Worm (Caenorhabditis elegans) whole organism, early embryonic: ENCODE measurements around the gene clec-257.

Experiments
- B0310.2 ChIP-seq: sonication (generic microtip); optimal IDR thresholded peaks from 2 replicates; lab custom pipeline; 2016; ENCODE audit warnings: mild to moderate bottlenecking, missing genetic modification characterization, missing compliant biosample characterization
- F13C5.2 ChIP-seq: sonication (generic microtip); optimal IDR thresholded peaks from 2 replicates; lab custom pipeline; 2017; ENCODE audit warnings: mild to moderate bottlenecking, missing genetic modification characterization, inconsistent platforms, missing compliant biosample characterization
- aly-1 ChIP-seq: sonication (generic microtip); optimal IDR thresholded peaks from 2 replicates; lab custom pipeline; 2016; ENCODE audit warnings: missing genetic modification characterization, missing compliant biosample characterization
- ama-1 ChIP-seq: fragments of 150-350 bp; optimal IDR thresholded peaks from 2 replicates; lab custom pipeline; 2014
- ceh-13 ChIP-seq: fragments of 200-800 bp; sonication (Bioruptor generic); optimal IDR thresholded peaks from 2 replicates; lab custom pipeline; 2018; ENCODE audit warnings: mild to moderate bottlenecking, missing genetic modification characterization, missing compliant biosample characterization
- ceh-36 ChIP-seq: sonication (generic microtip); optimal IDR thresholded peaks from 2 replicates; lab custom pipeline; 2016; ENCODE audit warnings: missing genetic modification characterization, inconsistent platforms, missing compliant biosample characterization
- ets-7 ChIP-seq: sonication (generic microtip); optimal IDR thresholded peaks from 2 replicates; lab custom pipeline; 2016; ENCODE audit warnings: missing genotype, missing genetic modification characterization, missing compliant biosample characterization
- flt-1 ChIP-seq: fragments of 200-800 bp; sonication (Bioruptor generic); IDR thresholded peaks from 2 replicates; pipeline ENCODE4 v1.3.6; 2022; ENCODE audit warnings: missing genetic modification characterization, missing compliant biosample characterization
- hmbx-1 ChIP-seq: sonication (generic microtip); optimal IDR thresholded peaks from 2 replicates; lab custom pipeline; 2016; ENCODE audit warnings: mild to moderate bottlenecking, missing genetic modification characterization, missing compliant biosample characterization
- hmg-4 ChIP-seq: fragments of 200-800 bp; sonication (Bioruptor generic); optimal IDR thresholded peaks from 2 replicates; lab custom pipeline; 2018; ENCODE audit warnings: mild to moderate bottlenecking, missing genetic modification characterization, missing compliant biosample characterization
- hnd-1 ChIP-seq: sonication (generic microtip); optimal IDR thresholded peaks from 2 replicates; lab custom pipeline; 2016; ENCODE audit warnings: missing genetic modification characterization, missing compliant biosample characterization
- pes-1 ChIP-seq: fragments of 200-800 bp; sonication (Bioruptor generic); IDR thresholded peaks from 2 replicates; pipeline ENCODE4 v1.3.6; 2022; ENCODE audit warnings: missing genetic modification reagents, missing genetic modification characterization, missing compliant biosample characterization
- scrt-1 ChIP-seq: fragments of 200-800 bp; sonication (Bioruptor generic); IDR thresholded peaks from 2 replicates; pipeline ENCODE4 v1.3.6; 2022; ENCODE audit warnings: missing genetic modification characterization, missing compliant biosample characterization
- sea-1 ChIP-seq: fragments of 200-800 bp; sonication (Bioruptor generic); conservative IDR thresholded peaks from 2 replicates; pipeline ENCODE4 v1.3.6; 2022; ENCODE audit warnings: missing genetic modification characterization, missing compliant biosample characterization
- tbx-11 ChIP-seq: fragments of 200-800 bp; sonication (Bioruptor generic); IDR thresholded peaks from 2 replicates; pipeline ENCODE4 v1.3.6; 2022; ENCODE audit warnings: missing genetic modification characterization, missing compliant biosample characterization
- tbx-37 ChIP-seq: fragments of 200-800 bp; sonication (Bioruptor generic); conservative IDR thresholded peaks from 2 replicates; pipeline ENCODE4 v1.3.6; 2022; ENCODE audit warnings: missing genetic modification reagents, missing genetic modification characterization, missing compliant biosample characterization
- tra-4 ChIP-seq: sonication (generic microtip); optimal IDR thresholded peaks from 2 replicates; lab custom pipeline; 2017; ENCODE audit warnings: missing genetic modification characterization, missing compliant biosample characterization

Gene clec-257

DNA sequence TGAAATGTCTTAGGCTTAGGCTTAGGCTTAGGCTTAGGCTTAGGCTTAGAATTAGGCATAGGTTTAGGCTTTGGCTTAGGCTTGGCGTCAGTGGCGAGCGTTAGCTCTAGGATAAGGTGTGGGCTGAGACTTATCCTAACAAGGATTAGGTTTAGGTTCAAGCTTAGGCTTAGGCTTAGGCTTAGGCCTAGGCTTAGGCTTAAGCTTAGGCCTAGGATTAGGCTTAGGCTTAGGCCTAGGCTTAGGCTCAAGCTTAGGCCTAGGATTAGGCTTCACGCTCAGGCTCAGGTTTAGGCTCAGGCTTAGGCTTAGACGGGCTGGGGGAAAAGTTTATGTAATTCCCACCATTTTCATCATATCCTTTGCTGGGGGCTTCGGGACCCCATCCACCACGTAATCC, 38.9 kb upstream of the clec-257 start:
- peak; percentile 88 for TF ChIP-seq ceh-36 (tag; lab: Kevin White, UChicago)
- no peak for TF ChIP-seq sea-1 (GFP tag; lab: Robert Waterston, UW)

DNA sequence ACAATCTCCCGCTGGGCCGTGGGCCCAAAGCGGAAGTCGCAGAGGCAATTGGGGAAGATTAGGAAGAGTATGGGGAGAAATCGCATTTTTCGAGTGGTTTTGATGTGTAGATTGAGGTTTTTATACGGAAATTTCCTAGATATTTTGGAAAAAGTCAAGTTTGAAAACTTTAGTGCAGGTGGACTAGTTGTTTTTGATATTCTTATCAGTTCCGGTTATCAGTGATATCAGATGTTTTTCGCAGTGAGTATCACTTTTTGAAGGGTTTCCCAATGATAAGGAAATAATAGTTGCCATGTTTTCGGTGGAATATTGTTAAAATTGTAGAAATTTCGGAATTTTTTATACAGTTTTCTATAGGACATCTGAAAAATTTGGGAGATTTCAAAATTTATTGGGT, 38.5 kb upstream of the clec-257 start, which contains the start of gene scl-20:
TSS of gene scl-20 (minus strand) at position 101 of the 400 bp plus-strand sequence.
- TF ChIP-seq aly-1 (tag; lab: Kevin White, UChicago) (no peak), tra-4 (tag; lab: Kevin White, UChicago) (no peak), ets-7 (tag; lab: Kevin White, UChicago) (no peak), F13C5.2 (tag; lab: Kevin White, UChicago) (no peak), tbx-11 (GFP tag; lab: Robert Waterston, UW) (no peak), scrt-1 (GFP tag; lab: Robert Waterston, UW) (no peak), hmbx-1 (tag; lab: Kevin White, UChicago) (no peak), ama-1 (no peak), pes-1 (no peak)

DNA sequence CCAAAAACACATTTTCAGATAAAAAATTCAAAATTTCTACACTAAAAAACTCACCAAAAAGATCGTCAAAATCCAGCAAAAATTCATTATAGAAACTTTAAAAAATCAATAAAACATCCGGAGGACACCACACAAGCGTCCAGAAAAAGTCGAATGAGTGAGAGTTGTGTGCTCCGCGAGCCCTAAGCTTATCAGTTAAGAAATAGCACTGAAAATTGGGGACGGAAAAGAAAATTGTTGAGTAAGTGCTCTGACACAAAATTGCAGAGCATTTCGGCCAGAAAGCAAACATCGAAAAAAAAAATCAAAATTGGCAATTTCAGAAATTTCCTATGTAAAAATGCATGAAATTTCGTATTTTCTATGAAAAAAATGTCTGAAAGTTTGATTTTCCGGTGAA, 35.2 kb upstream of the clec-257 start:
- TF ChIP-seq ets-7 (tag; lab: Kevin White, UChicago), result no peak
- no peak for TF ChIP-seq scrt-1 (GFP tag; lab: Robert Waterston, UW)
- TF ChIP-seq hmg-4 (GFP tag; lab: Kevin White, UChicago), result no peak
- TF ChIP-seq pes-1, result no peak
- no peak for TF ChIP-seq flt-1 (GFP tag; lab: Robert Waterston, UW)
- no peak for TF ChIP-seq ceh-13 (GFP tag; lab: Kevin White, UChicago)
- TF ChIP-seq B0310.2 (tag; lab: Kevin White, UChicago), result no peak
- no peak for TF ChIP-seq tra-4 (tag; lab: Kevin White, UChicago)
- no peak for TF ChIP-seq hnd-1 (tag; lab: Kevin White, UChicago)
- TF ChIP-seq ama-1, result no peak
- TF ChIP-seq aly-1 (tag; lab: Kevin White, UChicago), result no peak
- TF ChIP-seq ceh-36 (tag; lab: Kevin White, UChicago), result no peak
- TF ChIP-seq F13C5.2 (tag; lab: Kevin White, UChicago), result no peak
- TF ChIP-seq sea-1 (GFP tag; lab: Robert Waterston, UW), result no peak
- no peak for TF ChIP-seq tbx-11 (GFP tag; lab: Robert Waterston, UW)
- no peak for TF ChIP-seq hmbx-1 (tag; lab: Kevin White, UChicago)

DNA sequence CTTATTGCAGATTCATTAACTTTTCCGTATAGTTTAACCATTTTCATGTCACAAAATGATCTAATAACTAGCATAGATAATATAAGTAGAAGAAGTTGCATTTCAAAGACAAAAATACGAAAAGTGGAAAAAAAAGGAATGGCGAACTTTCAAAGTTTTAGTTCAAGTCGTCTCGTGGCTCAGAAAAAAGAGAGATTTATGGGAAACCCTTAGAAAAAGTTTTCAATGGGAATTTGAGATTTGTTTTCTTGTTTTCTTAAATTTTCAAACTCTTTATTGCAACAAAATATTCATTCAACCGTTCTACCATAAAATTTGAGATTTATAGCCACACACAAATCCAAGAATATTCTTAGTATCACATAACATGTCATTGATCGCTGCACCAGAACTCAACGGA, 30.8 kb upstream of the clec-257 start, which contains the start of gene clec-250:
TSS of gene clec-250 (minus strand) at position 101 of the 400 bp plus-strand sequence.
- TF ChIP-seq tra-4 (tag; lab: Kevin White, UChicago), result no peak
- no peak for TF ChIP-seq aly-1 (tag; lab: Kevin White, UChicago)
- no peak for TF ChIP-seq hmg-4 (GFP tag; lab: Kevin White, UChicago)
- TF ChIP-seq pes-1, result no peak
- TF ChIP-seq ceh-36 (tag; lab: Kevin White, UChicago), result no peak
- TF ChIP-seq tbx-37 (GFP tag; lab: Robert Waterston, UW), result no peak
- TF ChIP-seq hnd-1 (tag; lab: Kevin White, UChicago), result no peak
- TF ChIP-seq ama-1, result no peak
- TF ChIP-seq B0310.2 (tag; lab: Kevin White, UChicago), result no peak
- TF ChIP-seq flt-1 (GFP tag; lab: Robert Waterston, UW), result no peak
- no peak for TF ChIP-seq ets-7 (tag; lab: Kevin White, UChicago)
- no peak for TF ChIP-seq scrt-1 (GFP tag; lab: Robert Waterston, UW)
- no peak for TF ChIP-seq ceh-13 (GFP tag; lab: Kevin White, UChicago)
- no peak for TF ChIP-seq sea-1 (GFP tag; lab: Robert Waterston, UW)
- TF ChIP-seq tbx-11 (GFP tag; lab: Robert Waterston, UW), result no peak
- no peak for TF ChIP-seq hmbx-1 (tag; lab: Kevin White, UChicago)
- no peak for TF ChIP-seq F13C5.2 (tag; lab: Kevin White, UChicago)

DNA sequence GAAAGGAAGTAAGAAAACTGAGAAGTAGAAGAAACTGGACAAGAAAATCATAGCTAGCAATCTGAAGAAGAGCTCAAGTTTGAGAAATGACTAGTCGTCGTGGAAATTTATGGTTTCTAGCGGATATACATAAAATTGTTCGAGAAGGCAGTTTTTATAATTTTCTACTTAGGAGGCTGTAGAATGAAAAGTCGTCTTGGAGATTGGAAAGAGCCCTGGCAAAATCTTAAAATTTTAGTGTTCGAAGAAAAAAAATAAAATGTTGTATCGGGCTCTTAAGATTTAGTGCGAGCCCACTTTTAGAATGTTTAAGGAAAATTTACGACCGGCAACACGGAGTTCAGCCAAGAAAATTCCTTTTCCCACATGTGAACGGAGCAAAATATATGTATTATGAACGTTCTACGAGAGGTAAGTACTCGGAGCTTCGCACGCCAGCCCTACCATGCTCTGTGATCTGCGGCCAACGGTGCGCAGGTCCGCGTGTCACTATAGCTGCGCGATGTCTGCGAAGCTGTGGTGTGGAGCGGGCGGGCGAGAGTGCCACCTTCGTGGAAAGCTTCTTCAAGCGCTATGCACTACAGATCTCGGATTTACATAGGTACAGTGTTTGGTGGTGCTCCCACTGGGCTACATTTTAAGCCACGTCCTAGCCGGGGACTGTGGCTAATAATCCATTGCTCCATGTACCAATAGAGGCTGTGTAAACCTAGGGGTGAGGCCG, 25.8 kb upstream of the clec-257 start, which contains the start of gene clec-251:
TSS of gene clec-251 (minus strand) at position 51 of the 724 bp plus-strand sequence.
- no peak for TF ChIP-seq ama-1
- no peak for TF ChIP-seq tbx-11 (GFP tag; lab: Robert Waterston, UW)
- no peak for TF ChIP-seq pes-1
- TF ChIP-seq hmbx-1 (tag; lab: Kevin White, UChicago), result no peak
- no peak for TF ChIP-seq ceh-36 (tag; lab: Kevin White, UChicago)
- no peak for TF ChIP-seq sea-1 (GFP tag; lab: Robert Waterston, UW)
- no peak for TF ChIP-seq tbx-37 (GFP tag; lab: Robert Waterston, UW)
- TF ChIP-seq ets-7 (tag; lab: Kevin White, UChicago), result no peak
- no peak for TF ChIP-seq scrt-1 (GFP tag; lab: Robert Waterston, UW)
- TF ChIP-seq hmg-4 (GFP tag; lab: Kevin White, UChicago), result no peak
- no peak for TF ChIP-seq F13C5.2 (tag; lab: Kevin White, UChicago)

DNA sequence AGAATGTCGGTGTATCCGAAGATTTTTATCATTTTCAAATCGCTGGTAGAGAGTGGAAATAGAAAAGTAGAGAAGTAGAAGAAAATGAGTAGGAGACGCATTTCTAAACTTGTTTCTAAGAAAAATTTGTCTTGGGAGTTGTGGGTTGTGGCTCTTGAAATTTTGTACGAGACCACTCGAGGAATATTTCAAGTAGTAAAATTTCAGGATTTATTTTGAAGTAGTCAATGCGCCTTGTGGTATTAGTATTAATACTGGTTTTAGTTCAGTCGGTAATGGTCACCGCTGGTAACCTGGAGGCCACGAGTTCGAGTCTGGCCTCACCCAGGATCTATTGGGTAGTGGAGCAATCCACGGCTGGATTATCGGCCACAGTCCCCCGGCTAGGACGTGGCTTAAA, 24.1 kb upstream of the clec-257 start, which contains the start of gene clec-252:
TSS of gene clec-252 (minus strand) at position 101 of the 400 bp plus-strand sequence.
- TF ChIP-seq hmg-4 (GFP tag; lab: Kevin White, UChicago) (no peak), ama-1 (no peak), tbx-11 (GFP tag; lab: Robert Waterston, UW) (no peak), F13C5.2 (tag; lab: Kevin White, UChicago) (no peak), aly-1 (tag; lab: Kevin White, UChicago) (no peak), hnd-1 (tag; lab: Kevin White, UChicago) (no peak), B0310.2 (tag; lab: Kevin White, UChicago) (no peak), flt-1 (GFP tag; lab: Robert Waterston, UW) (no peak), sea-1 (GFP tag; lab: Robert Waterston, UW) (no peak), pes-1 (no peak), ets-7 (tag; lab: Kevin White, UChicago) (no peak), ceh-13 (GFP tag; lab: Kevin White, UChicago) (no peak)

DNA sequence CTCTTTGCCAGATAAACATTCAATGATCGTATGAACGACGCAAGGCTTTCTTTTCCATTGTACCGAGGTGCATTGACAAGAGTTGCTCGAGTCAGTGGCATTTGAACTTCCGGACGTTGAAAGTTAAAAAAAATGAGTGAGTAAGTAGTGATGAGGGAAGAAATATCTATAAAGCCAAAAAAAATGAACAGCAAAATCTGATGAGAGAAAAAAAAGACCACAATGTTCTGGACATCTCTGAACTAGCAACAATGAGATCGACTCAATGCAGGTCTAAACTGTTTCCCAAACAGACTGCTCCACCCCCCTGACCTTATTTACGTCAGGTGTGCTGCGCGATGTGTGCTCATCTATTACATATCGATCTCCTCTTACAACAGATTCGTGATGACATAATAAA, 22.4 kb upstream of the clec-257 start, which contains the start of the genes F11D11.21 and F11D11.12:
TSS of gene F11D11.21 (minus strand) at position 101 of the 400 bp plus-strand sequence.
TSS of gene F11D11.12 (minus strand) at position 238 of the 400 bp plus-strand sequence.
- TF ChIP-seq sea-1 (GFP tag; lab: Robert Waterston, UW) (no peak), tra-4 (tag; lab: Kevin White, UChicago) (no peak), tbx-11 (GFP tag; lab: Robert Waterston, UW) (no peak)
